Worm (Caenorhabditis elegans) whole organism, young adult: Measurements from ENCODE around the gene hum-2.

Experiments used
- F22D6.2 ChIP-seq: sonication (generic microtip); optimal IDR thresholded peaks from 2 replicates; lab custom pipeline; 2016; ENCODE audit warnings: mild to moderate bottlenecking, missing genetic modification characterization, missing compliant biosample characterization
- pha-4 ChIP-seq: fragments of 150-350 bp; sonication (generic microtip); optimal IDR thresholded peaks from 2 replicates; lab custom pipeline; 2014; ENCODE audit warnings: missing biosample characterization, missing genetic modification reagents, missing genetic modification characterization

- no peak for TF ChIP-seq pha-4 (tag; lab: Kevin White, UChicago)
- no peak for TF ChIP-seq F22D6.2 (tag; lab: Kevin White, UChicago)
These were observed 45.7 kb upstream of the hum-2 start for ce11 chrV:9340318-9340717.
